Worm (Caenorhabditis elegans) whole organism, L4 larva: ENCODE results near the gene mup-2.
A peak's percentile ranks its signal among the peaks of the same experiment; 100 is the strongest.

Experiments
- D1046.2 ChIP-seq: fragments of 200-800 bp; sonication (Bioruptor generic); IDR thresholded peaks from 2 replicates; pipeline ENCODE4 v1.3.6; 2022; ENCODE audit warnings: missing genetic modification characterization, missing compliant biosample characterization
- F44E2.7 ChIP-seq: fragments of 200-800 bp; sonication (Bioruptor generic); IDR thresholded peaks from 2 replicates; pipeline ENCODE4 v2.1.2; 2022; ENCODE audit warnings: missing genetic modification characterization, missing compliant biosample characterization
- T26A8.4 ChIP-seq: fragments of 200-800 bp; sonication (Bioruptor generic); IDR thresholded peaks from 2 replicates; pipeline ENCODE4 v1.3.6; 2022; ENCODE audit warnings: missing genetic modification characterization, missing compliant biosample characterization
- Y105C5A.15 ChIP-seq: fragments of 200-800 bp; sonication (Bioruptor generic); IDR thresholded peaks from 2 replicates; pipeline ENCODE4 v1.3.6; 2022; ENCODE audit warnings: missing genetic modification characterization, missing compliant biosample characterization
- Y48G9A.11 ChIP-seq: fragments of 200-800 bp; sonication (Bioruptor generic); IDR thresholded peaks from 2 replicates; pipeline ENCODE4 v1.3.6; 2022; ENCODE audit warnings: missing genetic modification reagents, missing genetic modification characterization, missing compliant biosample characterization
- Y75B8A.6 ChIP-seq: fragments of 200-800 bp; sonication (Bioruptor generic); IDR thresholded peaks from 2 replicates; pipeline ENCODE4 v1.3.6; 2022; ENCODE audit warnings: missing genetic modification reagents, missing genetic modification characterization, missing compliant biosample characterization
- ama-1 ChIP-seq: fragments of 150-350 bp; optimal IDR thresholded peaks from 2 replicates; lab custom pipeline; 2014; ENCODE audit warnings: inconsistent platforms, mixed read lengths
- ces-1 ChIP-seq: fragments of 150-350 bp; sonication (generic microtip); optimal IDR thresholded peaks from 4 replicates; lab custom pipeline; 2014; ENCODE audit warnings: missing biosample characterization, missing genetic modification reagents, missing genetic modification characterization
- cey-2 ChIP-seq: sonication (generic microtip); optimal IDR thresholded peaks from 3 replicates; lab custom pipeline; 2017; ENCODE audit warnings: missing genetic modification characterization, mild to moderate bottlenecking, missing compliant biosample characterization, antibody characterized with exemption, borderline replicate concordance; ENCODE audit not compliant: insufficient read depth
- ctbp-1 ChIP-seq: fragments of 200-800 bp; sonication (Bioruptor generic); IDR thresholded peaks from 2 replicates; pipeline ENCODE4 v1.3.6; 2022; ENCODE audit warnings: missing genetic modification reagents, missing genetic modification characterization, missing compliant biosample characterization
- daf-16 ChIP-seq, 3 experiments: sonication (generic microtip); optimal IDR thresholded peaks; 2 replicates each; lab custom pipeline; 2016 to 2017; ENCODE audit warnings: missing genetic modification characterization in 3 of 3, missing genetic modification reagents in 3 of 3, mild to moderate bottlenecking in 2 of 3, missing compliant biosample characterization in 2 of 3, missing biosample characterization in 1 of 3, moderate library complexity in 1 of 3
- daf-8 ChIP-seq: fragments of 200-800 bp; sonication (Bioruptor generic); IDR thresholded peaks from 2 replicates; pipeline ENCODE4 v1.3.6; 2022; ENCODE audit warnings: missing genetic modification characterization, missing compliant biosample characterization
- dmd-6 ChIP-seq: fragments of 200-800 bp; sonication (Bioruptor generic); IDR thresholded peaks from 2 replicates; pipeline ENCODE4 v1.3.6; 2022; ENCODE audit warnings: missing genetic modification reagents, missing genetic modification characterization, missing compliant biosample characterization
- dmd-8 ChIP-seq: fragments of 200-800 bp; sonication (Bioruptor generic); IDR thresholded peaks from 2 replicates; pipeline ENCODE4 v1.3.6; 2022; ENCODE audit warnings: missing genetic modification characterization, missing compliant biosample characterization
- dmd-9 ChIP-seq: fragments of 200-800 bp; sonication (Bioruptor generic); IDR thresholded peaks from 2 replicates; pipeline ENCODE4 v1.3.6; 2022; ENCODE audit warnings: missing genetic modification reagents, missing genetic modification characterization, missing compliant biosample characterization
- dpl-1 ChIP-seq: fragments of 150-350 bp; optimal IDR thresholded peaks from 2 replicates; lab custom pipeline; 2014; ENCODE audit warnings: missing biosample characterization, missing genetic modification reagents, missing genetic modification characterization
- dve-1 ChIP-seq: sonication (generic microtip); optimal IDR thresholded peaks from 2 replicates; lab custom pipeline; 2017; ENCODE audit warnings: antibody characterized with exemption, mild to moderate bottlenecking, missing genetic modification characterization, missing compliant biosample characterization; ENCODE audit not compliant: insufficient read depth
- egl-27 ChIP-seq: sonication (generic microtip); optimal IDR thresholded peaks from 3 replicates; lab custom pipeline; 2017; ENCODE audit warnings: missing biosample characterization, missing genetic modification reagents, missing genetic modification characterization
- fkh-10 ChIP-seq: fragments of 150-350 bp; optimal IDR thresholded peaks from 2 replicates; lab custom pipeline; 2014; ENCODE audit warnings: missing biosample characterization, missing genetic modification reagents, missing genetic modification characterization
- fos-1 ChIP-seq: fragments of 150-350 bp; optimal IDR thresholded peaks from 2 replicates; lab custom pipeline; 2014; ENCODE audit warnings: missing biosample characterization, missing genetic modification characterization
- gei-8 ChIP-seq: fragments of 200-800 bp; sonication (Bioruptor generic); optimal IDR thresholded peaks from 2 replicates; lab custom pipeline; 2018; ENCODE audit warnings: mild to moderate bottlenecking, missing genetic modification characterization, missing compliant biosample characterization
- hlh-11 ChIP-seq: fragments of 200-800 bp; sonication (Bioruptor generic); optimal IDR thresholded peaks from 2 replicates; lab custom pipeline; 2018; ENCODE audit warnings: mild to moderate bottlenecking, missing genetic modification characterization, missing compliant biosample characterization
- hmg-1.1 ChIP-seq: fragments of 200-800 bp; sonication (Bioruptor generic); IDR thresholded peaks from 2 replicates; pipeline ENCODE4 v1.3.6; 2022; ENCODE audit warnings: missing genetic modification reagents, missing genetic modification characterization, missing compliant biosample characterization
- lin-13 ChIP-seq: fragments of 150-350 bp; optimal IDR thresholded peaks from 2 replicates; lab custom pipeline; 2014; ENCODE audit warnings: missing biosample characterization, missing genetic modification reagents, missing genetic modification characterization
- lin-15B ChIP-seq: fragments of 150-350 bp; sonication (generic microtip); optimal IDR thresholded peaks from 3 replicates; lab custom pipeline; 2014; ENCODE audit warnings: missing biosample characterization, missing genetic modification characterization
- madf-5 ChIP-seq, 2 experiments: fragments of 200-800 bp; sonication (Bioruptor generic); IDR thresholded peaks; 2 replicates each; pipeline ENCODE4 v1.3.6; 2022; ENCODE audit warnings: missing compliant biosample characterization in 2 of 2, missing genetic modification characterization in 2 of 2
- mdl-1 ChIP-seq, 2 experiments: fragments of 150-350 bp in 1 of 2; sonication (generic microtip) in 1 of 2; optimal IDR thresholded peaks; 2 replicates each; lab custom pipeline; 2014 to 2017; ENCODE audit warnings: missing biosample characterization in 2 of 2, missing genetic modification characterization in 2 of 2
- mxl-2 ChIP-seq: fragments of 200-800 bp; sonication (Bioruptor generic); conservative IDR thresholded peaks from 2 replicates; pipeline ENCODE4 v1.3.6; 2022; ENCODE audit warnings: missing genetic modification reagents, missing genetic modification characterization, missing compliant biosample characterization
- mxl-3 ChIP-seq: fragments of 200-800 bp; sonication (Bioruptor generic); optimal IDR thresholded peaks from 2 replicates; lab custom pipeline; 2018; ENCODE audit warnings: mild to moderate bottlenecking, missing genetic modification characterization, missing compliant biosample characterization
- nhr-237 ChIP-seq: sonication (generic microtip); optimal IDR thresholded peaks from 2 replicates; lab custom pipeline; 2017; ENCODE audit warnings: missing biosample characterization, missing genetic modification characterization
- nhr-25 ChIP-seq: sonication (generic microtip); optimal IDR thresholded peaks from 2 replicates; lab custom pipeline; 2017; ENCODE audit warnings: missing genetic modification characterization, mild to moderate bottlenecking, missing compliant biosample characterization, antibody characterized with exemption, moderate library complexity, borderline replicate concordance; ENCODE audit not compliant: insufficient read depth
- nhr-28 ChIP-seq: fragments of 150-350 bp; optimal IDR thresholded peaks from 2 replicates; lab custom pipeline; 2014; ENCODE audit warnings: missing biosample characterization, missing genetic modification characterization
- nhr-48 ChIP-seq: sonication (generic microtip); optimal IDR thresholded peaks from 2 replicates; lab custom pipeline; 2016; ENCODE audit warnings: mild to moderate bottlenecking, missing genetic modification characterization, missing compliant biosample characterization
- php-3 ChIP-seq: fragments of 200-800 bp; sonication (Bioruptor generic); IDR thresholded peaks from 2 replicates; pipeline ENCODE4 v1.3.6; 2022; ENCODE audit warnings: missing genetic modification reagents, missing genetic modification characterization, missing compliant biosample characterization
- skn-1 ChIP-seq: fragments of 150-350 bp; optimal IDR thresholded peaks from 2 replicates; lab custom pipeline; 2014; ENCODE audit warnings: missing biosample characterization, missing genetic modification characterization
- spr-1 ChIP-seq: sonication (generic microtip); optimal IDR thresholded peaks from 2 replicates; lab custom pipeline; 2016; ENCODE audit warnings: mild to moderate bottlenecking, missing genetic modification characterization, missing compliant biosample characterization
- tag-97 ChIP-seq: fragments of 200-800 bp; sonication (Bioruptor generic); IDR thresholded peaks from 2 replicates; pipeline ENCODE4 v1.3.6; 2022; ENCODE audit warnings: missing genetic modification characterization, missing compliant biosample characterization
- tra-1 ChIP-seq: fragments of 200-800 bp; sonication (Bioruptor generic); IDR thresholded peaks from 2 replicates; pipeline ENCODE4 v1.3.6; 2022; ENCODE audit warnings: missing genetic modification reagents, missing genetic modification characterization, missing compliant biosample characterization
- zag-1 ChIP-seq: fragments of 150-350 bp; optimal IDR thresholded peaks from 2 replicates; lab custom pipeline; 2014; ENCODE audit warnings: missing biosample characterization, missing genetic modification characterization
- zfp-2 ChIP-seq: sonication (generic microtip); optimal IDR thresholded peaks from 2 replicates; lab custom pipeline; 2016; ENCODE audit warnings: mild to moderate bottlenecking, missing genetic modification characterization, missing compliant biosample characterization
- ztf-11 ChIP-seq: fragments of 150-350 bp; optimal IDR thresholded peaks from 2 replicates; lab custom pipeline; 2014; ENCODE audit warnings: missing biosample characterization, missing genetic modification characterization

mup-2 gene

ce11 chrX:6448866-6449400, 38.9 kb upstream of the mup-2 start, which contains the start of gene fah-1 (continued):
- TF ChIP-seq Y105C5A.15 (GFP tag; lab: Robert Waterston, UW) (no peak), Y48G9A.11 (no peak), Y75B8A.6 (GFP tag; lab: Robert Waterston, UW) (no peak), zfp-2 (tag; lab: Kevin White, UChicago) (no peak), T26A8.4 (GFP tag; lab: Robert Waterston, UW) (peak; percentile 39; the same call in 1 of the 2 replicates), dmd-8 (no peak), skn-1 (tag; lab: Kevin White, UChicago) (no peak), php-3 (peak; percentile 71; the same call in 1 of the 2 replicates), daf-8 (GFP tag; lab: Robert Waterston, UW) (no peak), ces-1 (GFP tag; lab: Kevin White, UChicago) (no peak), dmd-6 (GFP tag; lab: Robert Waterston, UW) (peak; percentile 67), D1046.2 (no peak), dpl-1 (no peak), lin-15B (tag; lab: Kevin White, UChicago) (no peak), cey-2 (tag; lab: Kevin White, UChicago) (peak; percentile 15), mxl-2 (no peak), daf-16 (GFP tag; optimal IDR thresholded peaks at IDR 0.05; lab: Kevin White, UChicago) (no peak), daf-16 (tag; optimal IDR thresholded peaks at IDR 0.05; lab: Kevin White, UChicago) (peak; percentile 73), ztf-11 (tag; lab: Kevin White, UChicago) (no peak), ama-1 (lab: Kevin White, UChicago) (no peak), fos-1 (no peak), hmg-1.1 (no peak), tra-1 (GFP tag; lab: Robert Waterston, UW) (peak; percentile 74; the same call in 1 of the 2 replicates), gei-8 (GFP tag; lab: Kevin White, UChicago) (no peak), fkh-10 (no peak), lin-13 (no peak), zag-1 (tag; lab: Kevin White, UChicago) (no peak), ctbp-1 (GFP tag; lab: Robert Waterston, UW) (no peak), hlh-11 (tag; lab: Kevin White, UChicago) (peak; percentile 74), mdl-1 (tag; optimal IDR thresholded peaks at IDR 0.05; lab: Kevin White, UChicago) (peak in 1 of 2 experiments; percentile 57), nhr-48 (tag; lab: Kevin White, UChicago) (peak; percentile 53), F44E2.7 (GFP tag; lab: Robert Waterston, UW) (no peak), dve-1 (peak; percentile 87), nhr-237 (tag; lab: Kevin White, UChicago) (no peak), nhr-28 (peak; percentile 22), tag-97 (GFP tag; lab: Robert Waterston, UW) (no peak), nhr-25 (tag; lab: Kevin White, UChicago) (peak; percentile 86), spr-1 (tag; lab: Kevin White, UChicago) (no peak), egl-27 (no peak), madf-5 (GFP tag; IDR thresholded peaks at IDR 0.05; lab: Robert Waterston, UW) (no peak)

DNA sequence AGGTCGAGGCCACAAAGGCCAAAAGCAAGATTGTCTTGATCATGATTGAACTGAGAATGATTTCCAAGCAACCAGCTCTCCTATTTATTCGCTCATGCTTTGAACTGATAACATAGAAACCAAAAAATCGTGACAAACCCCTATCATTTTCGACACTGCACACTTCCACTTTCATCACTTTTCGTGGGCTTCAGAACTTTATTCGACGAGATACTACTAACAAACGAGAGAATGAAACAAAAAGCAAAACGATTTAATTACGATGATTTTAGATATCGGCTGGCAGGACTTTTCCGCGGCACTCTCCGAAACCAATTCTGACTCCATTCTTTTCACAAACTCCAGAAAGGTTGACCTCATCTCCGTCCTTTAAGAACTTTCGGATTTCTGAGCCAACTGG, 36.5 kb upstream of the mup-2 start, which contains the start of gene asp-14:
asp-14 (minus strand) TSS at position 101 of the 400 bp plus-strand sequence.
- TF ChIP-seq mxl-3 (GFP tag; lab: Kevin White, UChicago) (no peak), dmd-9 (GFP tag; lab: Robert Waterston, UW) (no peak), daf-16 (GFP tag; optimal IDR thresholded peaks at IDR 0.05; lab: Kevin White, UChicago) (no peak), daf-16 (tag; optimal IDR thresholded peaks at IDR 0.05; lab: Kevin White, UChicago) (peak; percentile 17)
